Worm (Caenorhabditis elegans): ENCODE data around the gene F55C9.11.

DNA sequence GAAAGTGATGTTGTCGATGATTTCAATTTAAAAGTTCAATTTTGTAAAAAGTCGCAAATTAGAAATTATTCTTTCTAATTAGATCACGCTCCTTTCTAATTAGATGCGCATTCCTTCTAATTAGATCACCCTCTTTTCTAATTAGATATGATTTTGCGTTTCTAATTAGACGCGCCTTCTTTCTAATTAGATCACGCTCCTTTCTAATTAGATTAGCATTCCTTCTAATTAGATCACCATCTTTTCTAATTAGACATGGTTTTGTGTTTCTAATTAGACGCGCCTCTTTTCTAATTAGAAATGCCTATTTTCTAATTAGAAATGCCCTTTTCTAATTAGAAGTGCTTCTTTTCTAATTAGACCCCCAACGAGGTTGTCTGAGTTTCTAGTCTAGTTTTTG lies 47.2 kb upstream of the F55C9.11 start:
- TF ChIP-seq fos-1 (tag; optimal IDR thresholded peaks at IDR 0.05) (no peak), aha-1 (tag) (no peak), nhr-11 (tag; optimal IDR thresholded peaks at IDR 0.05) (no peak), pqm-1 (tag; optimal IDR thresholded peaks at IDR 0.05) (no peak), dpl-1 (GFP tag; optimal IDR thresholded peaks at IDR 0.05) (no peak), hif-1 (tag; optimal IDR thresholded peaks at IDR 0.05) (no peak), mxl-2 (GFP tag; conservative IDR thresholded peaks at IDR 0.05) (no peak), ces-1 (GFP tag; optimal IDR thresholded peaks at IDR 0.05) (no peak), pha-4 (GFP tag; IDR thresholded peaks at IDR 0.05) (no peak), pha-4 (tag; optimal IDR thresholded peaks at IDR 0.05) (no peak), skn-1 (tag; optimal IDR thresholded peaks at IDR 0.05) (no peak), fkh-10 (GFP tag; optimal IDR thresholded peaks at IDR 0.05) (no peak), unc-62 (GFP tag; optimal IDR thresholded peaks at IDR 0.05 in 1 of 2) (no peak), unc-62 (tag; optimal IDR thresholded peaks at IDR 0.05) (no peak), lin-29 (GFP tag; IDR thresholded peaks at IDR 0.05) (no peak)
